Fruit fly (Drosophila melanogaster) whole organism, embryonic: ENCODE results near the gene w-cup.

ENCODE experiments used
- ATbp ChIP-seq: fragments of 200-800 bp; sonication (Bioruptor generic); optimal IDR thresholded peaks from 2 replicates; lab custom pipeline; 2017; ENCODE audit warnings: missing biosample characterization, mild to moderate bottlenecking, missing genetic modification characterization, missing genetic modification reagents
- Asciz ChIP-seq: fragments of 200-800 bp; sonication (Bioruptor generic); optimal IDR thresholded peaks from 2 replicates; lab custom pipeline; 2017; ENCODE audit warnings: missing biosample characterization, mild to moderate bottlenecking, missing genetic modification characterization, missing genetic modification reagents
- CG10274 ChIP-seq: fragments of 200-800 bp; sonication (Bioruptor generic); optimal IDR thresholded peaks from 3 replicates; lab custom pipeline; 2017; ENCODE audit warnings: missing biosample characterization, mild to moderate bottlenecking, missing genetic modification characterization
- CG11085 ChIP-seq: fragments of 200-800 bp; sonication (Bioruptor generic); IDR thresholded peaks from 2 replicates; pipeline ENCODE4 v1.3.6; 2022; ENCODE audit warnings: missing biosample characterization, missing genetic modification characterization
- CG11456 ChIP-seq: fragments of 200-800 bp; sonication (Bioruptor generic); IDR thresholded peaks from 3 replicates; pipeline ENCODE4 v1.3.6; 2022; ENCODE audit warnings: missing biosample characterization, missing genetic modification characterization
- CG12391 ChIP-seq: fragments of 200-800 bp; sonication (Bioruptor generic); optimal IDR thresholded peaks from 3 replicates; lab custom pipeline; 2018; ENCODE audit warnings: missing biosample characterization, mild to moderate bottlenecking, missing genetic modification characterization, moderate library complexity
- CG12659 ChIP-seq: fragments of 200-800 bp; sonication (Bioruptor generic); optimal IDR thresholded peaks from 3 replicates; lab custom pipeline; 2017; ENCODE audit warnings: mild to moderate bottlenecking, missing biosample characterization, missing genetic modification reagents, missing genetic modification characterization
- CG13775 ChIP-seq: fragments of 200-800 bp; sonication (Bioruptor generic); optimal IDR thresholded peaks from 3 replicates; lab custom pipeline; 2017; ENCODE audit warnings: missing biosample characterization, mild to moderate bottlenecking, missing genetic modification characterization
- CG15269 ChIP-seq: fragments of 200-800 bp; sonication (Bioruptor generic); optimal IDR thresholded peaks from 2 replicates; lab custom pipeline; 2018; ENCODE audit warnings: missing biosample characterization, mild to moderate bottlenecking, missing genetic modification characterization, moderate library complexity
- CG1832 ChIP-seq: fragments of 200-800 bp; sonication (Bioruptor generic); optimal IDR thresholded peaks from 2 replicates; lab custom pipeline; 2017; ENCODE audit warnings: missing biosample characterization, mild to moderate bottlenecking, missing genetic modification characterization, inconsistent platforms
- CG18619 ChIP-seq: fragments of 200-800 bp; sonication (Bioruptor generic); optimal IDR thresholded peaks from 3 replicates; lab custom pipeline; 2017; ENCODE audit warnings: missing biosample characterization, mild to moderate bottlenecking, missing genetic modification characterization
- CG2889 ChIP-seq: fragments of 200-800 bp; sonication (Bioruptor generic); IDR thresholded peaks from 3 replicates; pipeline ENCODE4 v1.3.6; 2022; ENCODE audit warnings: missing biosample characterization, missing genetic modification characterization
- CG3847 ChIP-seq: fragments of 200-800 bp; sonication (Bioruptor generic); IDR thresholded peaks from 2 replicates; pipeline ENCODE4 v1.3.6; 2022; ENCODE audit warnings: missing biosample characterization, missing genetic modification characterization
- CG4282 ChIP-seq: fragments of 200-800 bp; sonication (Bioruptor generic); optimal IDR thresholded peaks from 2 replicates; lab custom pipeline; 2016; ENCODE audit warnings: missing biosample characterization, missing genetic modification characterization
- CG4424 ChIP-seq: fragments of 200-800 bp; sonication (Bioruptor generic); optimal IDR thresholded peaks from 3 replicates; lab custom pipeline; 2016; ENCODE audit warnings: missing biosample characterization, missing genetic modification characterization
- CG6272 ChIP-seq: fragments of 200-800 bp; sonication (Bioruptor generic); IDR thresholded peaks from 2 replicates; pipeline ENCODE4 v1.3.6; 2022; ENCODE audit warnings: missing biosample characterization, missing genetic modification characterization
- CG6689 ChIP-seq: fragments of 200-800 bp; sonication (Bioruptor generic); IDR thresholded peaks from 2 replicates; pipeline ENCODE4 v1.3.6; 2022; ENCODE audit warnings: missing biosample characterization, missing genetic modification characterization
- CG6813 ChIP-seq: fragments of 200-800 bp; sonication (Bioruptor generic); optimal IDR thresholded peaks from 2 replicates; lab custom pipeline; 2017; ENCODE audit warnings: missing biosample characterization, missing genetic modification characterization, mild to moderate bottlenecking, moderate library complexity, missing genetic modification reagents
- CG7357 ChIP-seq: fragments of 200-800 bp; sonication (Bioruptor generic); IDR thresholded peaks from 3 replicates; pipeline ENCODE4 v1.3.6; 2022; ENCODE audit warnings: missing biosample characterization, missing genetic modification characterization
- CG8478 ChIP-seq: fragments of >200 bp; optimal IDR thresholded peaks from 2 replicates; lab custom pipeline; 2018
- CG8944 ChIP-seq: fragments of 200-800 bp; sonication (Bioruptor generic); optimal IDR thresholded peaks from 3 replicates; lab custom pipeline; 2016; ENCODE audit warnings: missing biosample characterization, missing genetic modification characterization
- CG9817 ChIP-seq: fragments of 200-800 bp; sonication (Bioruptor generic); optimal IDR thresholded peaks from 2 replicates; lab custom pipeline; 2018; ENCODE audit warnings: missing biosample characterization, mild to moderate bottlenecking, missing genetic modification characterization, moderate library complexity
- CG9932 ChIP-seq: fragments of 200-800 bp; sonication (Bioruptor generic); IDR thresholded peaks from 2 replicates; pipeline ENCODE4 v1.3.6; 2022; ENCODE audit warnings: missing biosample characterization, missing genetic modification characterization
- CTCF ChIP-seq: fragments of 200-800 bp; sonication (Bioruptor generic); optimal IDR thresholded peaks from 2 replicates; lab custom pipeline; 2017; ENCODE audit warnings: missing biosample characterization, mild to moderate bottlenecking, missing genetic modification characterization, moderate library complexity
- D19A ChIP-seq: fragments of 200-800 bp; optimal IDR thresholded peaks from 3 replicates; lab custom pipeline; 2019; ENCODE audit warnings: missing biosample characterization, mild to moderate bottlenecking, missing genetic modification characterization, moderate library complexity
- Dll ChIP-seq: fragments of 200-800 bp; sonication (Bioruptor generic); IDR thresholded peaks from 4 replicates; pipeline ENCODE4 v1.3.6; 2022; ENCODE audit warnings: missing biosample characterization, missing genetic modification characterization; ENCODE audit not compliant: partially characterized antibody
- Doc2 ChIP-seq: fragments of 200-800 bp; sonication (Bioruptor generic); IDR thresholded peaks from 2 replicates; pipeline ENCODE4 v1.3.6; 2022; ENCODE audit warnings: missing biosample characterization, missing genetic modification characterization
- E2f1 ChIP-seq: fragments of 200-800 bp; sonication (Bioruptor generic); IDR thresholded peaks from 2 replicates; pipeline ENCODE4 v1.3.6; 2022; ENCODE audit warnings: missing biosample characterization, missing genetic modification characterization
- H2.0 ChIP-seq: fragments of 200-800 bp; sonication (Bioruptor generic); IDR thresholded peaks from 2 replicates; pipeline ENCODE4 v1.3.6; 2022; ENCODE audit warnings: missing biosample characterization, missing genetic modification characterization
- Hand ChIP-seq: fragments of 200-800 bp; sonication (Bioruptor generic); optimal IDR thresholded peaks from 2 replicates; lab custom pipeline; 2017; ENCODE audit warnings: mild to moderate bottlenecking, missing biosample characterization, missing genetic modification reagents, missing genetic modification characterization
- Mes4 ChIP-seq: fragments of 200-800 bp; sonication (Bioruptor generic); optimal IDR thresholded peaks from 2 replicates; lab custom pipeline; 2016; ENCODE audit warnings: missing biosample characterization, missing genetic modification characterization
- Six4 ChIP-seq: fragments of 200-800 bp; sonication (Bioruptor generic); optimal IDR thresholded peaks from 2 replicates; lab custom pipeline; 2016; ENCODE audit warnings: missing biosample characterization, missing genetic modification characterization
- Taf1 ChIP-seq: fragments of 200-800 bp; sonication (Bioruptor generic); IDR thresholded peaks from 2 replicates; pipeline ENCODE4 v1.3.6; 2022; ENCODE audit warnings: missing biosample characterization, missing genetic modification characterization
- al ChIP-seq: fragments of 200-800 bp; sonication (Bioruptor generic); IDR thresholded peaks from 2 replicates; pipeline ENCODE4 v1.3.6; 2022; ENCODE audit warnings: missing biosample characterization, missing genetic modification characterization
- ap ChIP-seq: fragments of 200-800 bp; sonication (Bioruptor generic); IDR thresholded peaks from 2 replicates; pipeline ENCODE4 v1.3.6; 2022; ENCODE audit warnings: missing biosample characterization, missing genetic modification characterization
- bsh ChIP-seq, 2 experiments: fragments of 200-800 bp; sonication (Bioruptor generic); optimal IDR thresholded peaks; 2 replicates each; lab custom pipeline; 2017 to 2018; ENCODE audit warnings: mild to moderate bottlenecking in 2 of 2, missing biosample characterization in 2 of 2, missing genetic modification characterization in 2 of 2, moderate library complexity in 1 of 2
- cwo ChIP-seq: fragments of 200-800 bp; sonication (Bioruptor generic); optimal IDR thresholded peaks from 3 replicates; lab custom pipeline; 2017; ENCODE audit warnings: missing biosample characterization, missing genetic modification characterization, mild to moderate bottlenecking, moderate library complexity, missing genetic modification reagents
- dmrt11E ChIP-seq: fragments of 200-800 bp; sonication (Bioruptor generic); optimal IDR thresholded peaks from 3 replicates; lab custom pipeline; 2018; ENCODE audit warnings: missing biosample characterization, mild to moderate bottlenecking, missing genetic modification characterization, moderate library complexity
- emc ChIP-seq: fragments of 200-800 bp; sonication (Bioruptor generic); optimal IDR thresholded peaks from 2 replicates; lab custom pipeline; 2016; ENCODE audit warnings: missing biosample characterization, missing genetic modification characterization
- esg ChIP-seq: fragments of 200-800 bp; sonication (Bioruptor generic); conservative IDR thresholded peaks from 2 replicates; pipeline ENCODE4 v1.3.6; 2022; ENCODE audit warnings: missing biosample characterization, missing genetic modification characterization
- hth ChIP-seq: fragments of >200 bp; optimal IDR thresholded peaks from 2 replicates; lab custom pipeline; 2017; ENCODE audit warnings: inconsistent platforms
- jing ChIP-seq: fragments of 200-800 bp; sonication (Bioruptor generic); optimal IDR thresholded peaks from 2 replicates; lab custom pipeline; 2018; ENCODE audit warnings: missing biosample characterization, mild to moderate bottlenecking, missing genetic modification characterization
- jumu ChIP-seq: fragments of 200-800 bp; sonication (Bioruptor generic); optimal IDR thresholded peaks from 3 replicates; lab custom pipeline; 2016; ENCODE audit warnings: missing biosample characterization, missing genetic modification characterization
- lilli ChIP-seq: fragments of 200-800 bp; sonication (Bioruptor generic); optimal IDR thresholded peaks from 3 replicates; lab custom pipeline; 2016; ENCODE audit warnings: missing biosample characterization, missing genetic modification characterization
- lmd ChIP-seq: fragments of 200-800 bp; sonication (Bioruptor generic); IDR thresholded peaks from 2 replicates; pipeline ENCODE4 v1.3.6; 2022; ENCODE audit warnings: missing biosample characterization, missing genetic modification characterization
- nmo ChIP-seq: fragments of 200-800 bp; sonication (Bioruptor generic); optimal IDR thresholded peaks from 2 replicates; lab custom pipeline; 2018; ENCODE audit warnings: missing biosample characterization, mild to moderate bottlenecking, missing genetic modification characterization, moderate library complexity
- peb ChIP-seq: fragments of 200-800 bp; sonication (Bioruptor generic); IDR thresholded peaks from 2 replicates; pipeline ENCODE4 v1.3.6; 2022; ENCODE audit warnings: missing biosample characterization, missing genetic modification characterization
- pum ChIP-seq: fragments of 200-800 bp; sonication (Bioruptor generic); optimal IDR thresholded peaks from 2 replicates; lab custom pipeline; 2016; ENCODE audit warnings: missing biosample characterization, missing genetic modification characterization
- ranshi ChIP-seq: fragments of 200-800 bp; sonication (Bioruptor generic); IDR thresholded peaks from 2 replicates; pipeline ENCODE4 v1.3.6; 2022; ENCODE audit warnings: missing biosample characterization, missing genetic modification characterization
- sima ChIP-seq: fragments of 200-800 bp; sonication (Bioruptor generic); optimal IDR thresholded peaks from 2 replicates; lab custom pipeline; 2016; ENCODE audit warnings: missing biosample characterization, missing genetic modification characterization
- stc ChIP-seq: fragments of 200-800 bp; sonication (Bioruptor generic); IDR thresholded peaks from 2 replicates; pipeline ENCODE4 v1.3.6; 2022; ENCODE audit warnings: missing biosample characterization, missing genetic modification characterization
- tup ChIP-seq: fragments of 200-800 bp; sonication (Bioruptor generic); optimal IDR thresholded peaks from 2 replicates; lab custom pipeline; 2016; ENCODE audit warnings: missing biosample characterization, mild to moderate bottlenecking, missing genetic modification characterization, moderate library complexity

The w-cup gene

dm6 chr2L:10565674-10566073 lies 11.9 kb downstream of the w-cup start (continued):
- peak; percentile 4 for TF ChIP-seq D19A (tag; lab: Kevin White, UChicago)
- TF ChIP-seq CG11085 (GFP tag; lab: Robert Waterston, UW) = peak; percentile 51; the same call in 1 of the 2 replicates
- TF ChIP-seq bsh (GFP tag; optimal IDR thresholded peaks at IDR 0.05; lab: Kevin White, UChicago) = peak in 1 of 2 experiments; percentile 11
- peak; percentile 35 for TF ChIP-seq CG12659 (GFP tag; lab: Kevin White, UChicago)
- TF ChIP-seq ATbp (GFP tag; lab: Kevin White, UChicago) = no peak
- TF ChIP-seq jing (GFP tag; lab: Kevin White, UChicago) = no peak
- TF ChIP-seq Mes4 (GFP tag; lab: Kevin White, UChicago) = no peak
- peak; percentile 49 for TF ChIP-seq H2.0 (GFP tag; lab: Robert Waterston, UW)
- TF ChIP-seq Taf1 = peak; percentile 51; the same call in 1 of the 2 replicates
- peak; percentile 70 for TF ChIP-seq ranshi (GFP tag; lab: Robert Waterston, UW)
- TF ChIP-seq cwo (GFP tag; lab: Kevin White, UChicago) = peak; percentile 57
- TF ChIP-seq jumu (GFP tag; lab: Kevin White, UChicago) = peak; percentile 5
- TF ChIP-seq lmd = peak; percentile 55
- peak; percentile 19 for TF ChIP-seq CG13775 (GFP tag; lab: Kevin White, UChicago)
- no peak for TF ChIP-seq CG4424 (GFP tag; lab: Kevin White, UChicago)
- TF ChIP-seq hth (lab: Kevin White, UChicago) = no peak
- no peak for TF ChIP-seq CG8478
- TF ChIP-seq Dll (GFP tag; lab: Robert Waterston, UW) = no peak
- peak; percentile 48; the same call in 1 of the 3 replicates for TF ChIP-seq CG2889 (GFP tag; lab: Robert Waterston, UW)
- no peak for TF ChIP-seq emc (GFP tag; lab: Kevin White, UChicago)
- TF ChIP-seq CG9932 (GFP tag; lab: Robert Waterston, UW) = peak; percentile 69
- TF ChIP-seq CG6813 (GFP tag; lab: Kevin White, UChicago) = peak; percentile 57
- no peak for TF ChIP-seq CG1832
- 0 out of 3 replicates have a peak, but pooled peaks have one; percentile 64 for TF ChIP-seq CG11456
- peak; percentile 10 for TF ChIP-seq tup (GFP tag; lab: Kevin White, UChicago)
- TF ChIP-seq pum (GFP tag; lab: Kevin White, UChicago) = peak; percentile 14
- no peak for TF ChIP-seq Six4 (GFP tag; lab: Kevin White, UChicago)
- no peak for TF ChIP-seq ap
- TF ChIP-seq Doc2 (GFP tag; lab: Robert Waterston, UW) = no peak
- no peak for TF ChIP-seq esg (GFP tag; lab: Robert Waterston, UW)
- TF ChIP-seq CG7357 (GFP tag; lab: Robert Waterston, UW) = 0 out of 3 replicates have a peak, but pooled peaks have one; percentile 27
- TF ChIP-seq CG9817 (tag; lab: Kevin White, UChicago) = peak; percentile 25
- TF ChIP-seq dmrt11E (tag; lab: Kevin White, UChicago) = peak; percentile 26
- TF ChIP-seq CG8944 (GFP tag; lab: Kevin White, UChicago) = peak; percentile 17
- TF ChIP-seq sima = no peak
- TF ChIP-seq nmo (GFP tag; lab: Kevin White, UChicago) = peak; percentile 10
- peak; percentile 53 for TF ChIP-seq CG15269
- TF ChIP-seq Hand (GFP tag; lab: Kevin White, UChicago) = peak; percentile 80
- TF ChIP-seq peb (GFP tag; lab: Robert Waterston, UW) = no peak
- peak; percentile 22 for TF ChIP-seq CG4282
- peak; percentile 19 for TF ChIP-seq CG10274 (GFP tag; lab: Kevin White, UChicago)
- TF ChIP-seq CG6689 (GFP tag; lab: Robert Waterston, UW) = peak; percentile 51; the same call in 1 of the 2 replicates
- peak; percentile 11 for TF ChIP-seq Asciz (GFP tag; lab: Kevin White, UChicago)
- TF ChIP-seq lilli (GFP tag; lab: Kevin White, UChicago) = peak; percentile 58
- TF ChIP-seq CG18619 (GFP tag; lab: Kevin White, UChicago) = peak; percentile 49
- peak; percentile 38 for TF ChIP-seq CG12391 (tag; lab: Kevin White, UChicago)
- no peak for TF ChIP-seq CTCF (GFP tag; lab: Kevin White, UChicago)
- peak; percentile 57; the same call in 1 of the 2 replicates for TF ChIP-seq E2f1 (GFP tag; lab: Robert Waterston, UW)
- TF ChIP-seq stc (GFP tag; lab: Robert Waterston, UW) = no peak
- no peak for TF ChIP-seq CG6272 (GFP tag; lab: Robert Waterston, UW)
- 0 out of 2 replicates have a peak, but pooled peaks have one; percentile 48 for TF ChIP-seq CG3847 (GFP tag; lab: Robert Waterston, UW)
- no peak for TF ChIP-seq al (GFP tag; lab: Robert Waterston, UW)
